Fruit fly (Drosophila melanogaster): ENCODE results near the gene Tmf.

dm6 chrX:6803880-6804484 is 40.2 kb upstream of the Tmf start:
- TF ChIP-seq CG8478 (optimal IDR thresholded peaks at IDR 0.05) (no peak), CTCF (optimal IDR thresholded peaks at IDR 0.05) (no peak)

All from S2 (cell line).